Worm (Caenorhabditis elegans) whole organism, mixed stage, embryonic: ENCODE results near the gene ZK836.3.

Experiments used
- bed-3 ChIP-seq: fragments of 200-800 bp; sonication (Bioruptor generic); optimal IDR thresholded peaks from 3 replicates; lab custom pipeline; 2018; ENCODE audit warnings: mild to moderate bottlenecking, missing genetic modification characterization, moderate library complexity, missing compliant biosample characterization
- blmp-1 ChIP-seq: fragments of 150-350 bp; optimal IDR thresholded peaks from 2 replicates; lab custom pipeline; 2014; ENCODE audit warnings: missing biosample characterization, missing genetic modification characterization
- ceh-39 ChIP-seq: fragments of 150-350 bp; optimal IDR thresholded peaks from 2 replicates; lab custom pipeline; 2014; ENCODE audit warnings: missing biosample characterization, missing genetic modification characterization
- ceh-43 ChIP-seq: fragments of 200-800 bp; sonication (Bioruptor generic); optimal IDR thresholded peaks from 2 replicates; lab custom pipeline; 2018; ENCODE audit warnings: mild to moderate bottlenecking, missing genetic modification characterization, moderate library complexity, missing compliant biosample characterization
- ceh-83 ChIP-seq: fragments of 200-800 bp; sonication (Bioruptor generic); optimal IDR thresholded peaks from 2 replicates; lab custom pipeline; 2018; ENCODE audit warnings: mild to moderate bottlenecking, missing genetic modification characterization, missing compliant biosample characterization
- ces-1 ChIP-seq: fragments of 150-350 bp; optimal IDR thresholded peaks from 2 replicates; lab custom pipeline; 2014; ENCODE audit warnings: missing biosample characterization, missing genetic modification reagents, missing genetic modification characterization
- cnd-1 ChIP-seq: fragments of 200-800 bp; sonication (Bioruptor generic); optimal IDR thresholded peaks from 2 replicates; lab custom pipeline; 2018; ENCODE audit warnings: mild to moderate bottlenecking, missing genetic modification characterization, missing compliant biosample characterization
- drap-1 ChIP-seq: fragments of 200-800 bp; sonication (Bioruptor generic); optimal IDR thresholded peaks from 3 replicates; lab custom pipeline; 2018; ENCODE audit warnings: mild to moderate bottlenecking, missing genetic modification characterization, missing compliant biosample characterization
- elt-1 ChIP-seq: sonication (generic microtip); optimal IDR thresholded peaks from 2 replicates; lab custom pipeline; 2017; ENCODE audit warnings: missing genetic modification characterization, mild to moderate bottlenecking, missing compliant biosample characterization, antibody characterized with exemption, moderate library complexity, borderline replicate concordance; ENCODE audit not compliant: insufficient read depth
- elt-3 ChIP-seq: fragments of 150-350 bp; optimal IDR thresholded peaks from 2 replicates; lab custom pipeline; 2014; ENCODE audit warnings: missing biosample characterization, missing genetic modification characterization
- flh-1 ChIP-seq: fragments of 200-800 bp; sonication (Bioruptor generic); optimal IDR thresholded peaks from 2 replicates; lab custom pipeline; 2018; ENCODE audit warnings: mild to moderate bottlenecking, missing genetic modification characterization, moderate library complexity, missing compliant biosample characterization
- ham-2 ChIP-seq: fragments of 200-800 bp; sonication (Bioruptor generic); optimal IDR thresholded peaks from 2 replicates; lab custom pipeline; 2018; ENCODE audit warnings: mild to moderate bottlenecking, missing genetic modification characterization, missing compliant biosample characterization
- hlh-1 ChIP-seq: fragments of 150-350 bp; optimal IDR thresholded peaks from 2 replicates; lab custom pipeline; 2014; ENCODE audit warnings: missing biosample characterization, missing genetic modification reagents, missing genetic modification characterization
- lin-13 ChIP-seq: fragments of 150-350 bp; optimal IDR thresholded peaks from 2 replicates; lab custom pipeline; 2014; ENCODE audit warnings: missing biosample characterization, missing genetic modification characterization
- lin-32 ChIP-seq: fragments of 200-800 bp; sonication (Bioruptor generic); optimal IDR thresholded peaks from 2 replicates; lab custom pipeline; 2018; ENCODE audit warnings: mild to moderate bottlenecking, missing genetic modification characterization, missing compliant biosample characterization
- lsy-2 ChIP-seq: fragments of 150-350 bp; optimal IDR thresholded peaks from 2 replicates; lab custom pipeline; 2014; ENCODE audit warnings: missing biosample characterization, missing genetic modification characterization
- mab-5 ChIP-seq: fragments of 150-350 bp; optimal IDR thresholded peaks from 2 replicates; lab custom pipeline; 2014; ENCODE audit warnings: missing biosample characterization, missing genetic modification characterization
- mep-1 ChIP-seq: fragments of 150-350 bp; optimal IDR thresholded peaks from 2 replicates; lab custom pipeline; 2017; ENCODE audit warnings: missing biosample characterization, missing genetic modification reagents, missing genetic modification characterization, inconsistent platforms
- mls-2 ChIP-seq: sonication (generic microtip); optimal IDR thresholded peaks from 2 replicates; lab custom pipeline; 2016; ENCODE audit warnings: mild to moderate bottlenecking, missing genetic modification characterization, moderate library complexity, missing compliant biosample characterization
- nhr-12 ChIP-seq: fragments of 150-350 bp; optimal IDR thresholded peaks from 2 replicates; lab custom pipeline; 2014; ENCODE audit warnings: missing biosample characterization, missing genetic modification characterization
- nhr-2 ChIP-seq: fragments of 150-350 bp; optimal IDR thresholded peaks from 2 replicates; lab custom pipeline; 2014; ENCODE audit warnings: missing biosample characterization, missing genetic modification characterization
- nhr-237 ChIP-seq: fragments of 150-350 bp; optimal IDR thresholded peaks from 2 replicates; lab custom pipeline; 2014; ENCODE audit warnings: missing biosample characterization, missing genetic modification characterization
- nhr-76 ChIP-seq: sonication (generic microtip); optimal IDR thresholded peaks from 2 replicates; lab custom pipeline; 2017; ENCODE audit warnings: missing biosample characterization, missing genetic modification characterization
- pha-4 ChIP-seq: fragments of 150-350 bp; optimal IDR thresholded peaks from 2 replicates; lab custom pipeline; 2018; ENCODE audit warnings: missing biosample characterization, missing genetic modification reagents, missing genetic modification characterization
- sem-2 ChIP-seq: fragments of 200-800 bp; sonication (Bioruptor generic); optimal IDR thresholded peaks from 2 replicates; lab custom pipeline; 2018; ENCODE audit warnings: mild to moderate bottlenecking, missing genetic modification characterization, missing compliant biosample characterization
- snpc-4 ChIP-seq: fragments of 150-350 bp; optimal IDR thresholded peaks from 2 replicates; lab custom pipeline; 2014; ENCODE audit warnings: missing biosample characterization, missing genetic modification characterization
- sptf-1 ChIP-seq: sonication (generic microtip); optimal IDR thresholded peaks from 2 replicates; lab custom pipeline; 2017; ENCODE audit warnings: mild to moderate bottlenecking, missing genetic modification characterization, moderate library complexity, missing compliant biosample characterization
- tbx-8 ChIP-seq: fragments of 200-800 bp; sonication (Bioruptor generic); optimal IDR thresholded peaks from 2 replicates; lab custom pipeline; 2018; ENCODE audit warnings: mild to moderate bottlenecking, missing genetic modification characterization, moderate library complexity, missing compliant biosample characterization
- unc-120 ChIP-seq: sonication (generic microtip); optimal IDR thresholded peaks from 2 replicates; lab custom pipeline; 2017; ENCODE audit warnings: missing genetic modification characterization, missing compliant biosample characterization; ENCODE audit not compliant: poor library complexity, severe bottlenecking
- unc-39 ChIP-seq: fragments of 150-350 bp; optimal IDR thresholded peaks from 2 replicates; lab custom pipeline; 2014; ENCODE audit warnings: missing biosample characterization, missing genetic modification characterization
- unc-62 ChIP-seq: fragments of 150-350 bp; optimal IDR thresholded peaks from 2 replicates; lab custom pipeline; 2014; ENCODE audit warnings: missing biosample characterization, missing genetic modification reagents, missing genetic modification characterization
- zip-8 ChIP-seq: fragments of 150-350 bp; optimal IDR thresholded peaks from 2 replicates; lab custom pipeline; 2014; ENCODE audit warnings: missing biosample characterization, missing genetic modification characterization
- ztf-11 ChIP-seq: fragments of 150-350 bp; optimal IDR thresholded peaks from 2 replicates; lab custom pipeline; 2014; ENCODE audit warnings: missing biosample characterization, missing genetic modification characterization

The ZK836.3 gene

DNA sequence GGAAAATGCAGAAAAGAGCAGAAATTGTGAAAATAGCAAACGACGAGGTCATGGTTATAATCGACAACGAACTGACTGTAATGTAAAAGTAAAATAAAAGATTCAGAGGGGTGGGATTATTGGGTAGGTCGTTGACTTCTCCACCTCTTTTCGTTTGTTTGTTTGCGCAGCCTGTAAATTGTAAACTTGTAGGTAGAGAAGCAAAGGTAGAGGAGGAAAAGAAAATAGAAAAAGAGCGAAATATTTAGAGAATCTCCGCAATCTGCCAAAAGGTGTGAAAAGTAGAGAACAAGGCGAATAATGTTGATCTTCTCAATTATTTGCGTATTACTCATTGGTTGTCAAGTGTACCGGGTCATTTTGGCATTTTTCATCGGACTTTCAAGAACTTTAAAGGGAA lies 8.4 kb downstream of the ZK836.3 start, which contains the start of gene ZK863.8:
TSS of gene ZK863.8 (minus strand) at position 173 of the 400 bp plus-strand sequence.
- TF ChIP-seq hlh-1 (tag; lab: Kevin White, UChicago) (no peak), mls-2 (tag; lab: Kevin White, UChicago) (no peak), ceh-83 (GFP tag; lab: Kevin White, UChicago) (no peak), sem-2 (GFP tag; lab: Kevin White, UChicago) (no peak)

DNA sequence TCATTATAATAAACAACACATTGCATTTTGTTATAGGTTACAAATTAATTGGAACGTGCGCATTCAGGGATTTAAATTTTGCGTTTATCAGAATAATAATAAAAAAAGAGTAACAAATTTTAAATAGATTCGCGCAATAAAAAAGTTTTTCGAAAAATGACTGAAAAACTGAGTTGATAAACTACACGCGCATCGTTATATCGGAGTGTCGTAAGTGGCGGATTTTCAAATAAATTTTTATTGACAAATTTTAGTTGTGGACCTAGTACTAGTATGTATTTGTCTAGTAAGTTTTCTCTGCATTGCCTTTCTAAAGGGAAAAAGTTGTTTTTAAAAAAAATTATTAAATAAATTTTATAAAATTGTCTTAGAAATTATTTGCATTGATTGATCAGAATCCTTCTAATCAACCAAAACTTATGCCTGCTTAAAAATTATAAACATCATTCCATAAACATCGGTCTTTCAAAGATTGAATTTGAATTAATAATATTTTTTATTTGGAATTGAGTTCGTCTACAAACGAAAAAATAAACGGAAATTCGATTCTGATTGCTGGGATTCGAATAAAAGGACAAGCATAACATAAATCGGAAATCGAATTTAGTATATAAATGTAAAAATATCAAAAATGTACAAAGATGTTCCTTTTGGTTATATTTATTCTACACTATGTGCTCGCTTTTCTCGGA lies 11.3 kb downstream of the ZK836.3 start, which contains the start of gene srd-4:
TSS of gene srd-4 (plus strand) at position 642 of the 692 bp plus-strand sequence.
- TF ChIP-seq snpc-4, result no peak
- TF ChIP-seq ceh-39, result no peak
- TF ChIP-seq elt-3 (tag; lab: Kevin White, UChicago), result no peak
- TF ChIP-seq sptf-1 (tag; lab: Kevin White, UChicago), result no peak
- peak; percentile 15 for TF ChIP-seq pha-4 (tag; lab: Kevin White, UChicago)
- TF ChIP-seq nhr-237 (tag; lab: Kevin White, UChicago), result no peak
- no peak for TF ChIP-seq nhr-76 (tag; lab: Kevin White, UChicago)
- peak; percentile 39 for TF ChIP-seq lsy-2
- no peak for TF ChIP-seq unc-39 (tag; lab: Kevin White, UChicago)

ce11 chrV:12183854-12184253 lies 11.9 kb downstream of the ZK836.3 start, which contains the start of gene usip-1:
Gene usip-1, minus strand, starts transcription at chrV:12184194.
- TF ChIP-seq unc-39 (tag; lab: Kevin White, UChicago), result no peak
- TF ChIP-seq mab-5 (tag; lab: Kevin White, UChicago), result no peak
- no peak for TF ChIP-seq ces-1 (GFP tag; lab: Kevin White, UChicago)
- TF ChIP-seq blmp-1, result no peak
- no peak for TF ChIP-seq ceh-43
- TF ChIP-seq nhr-12 (tag; lab: Kevin White, UChicago), result no peak
- TF ChIP-seq elt-1, result no peak
- TF ChIP-seq elt-3 (tag; lab: Kevin White, UChicago), result no peak
- TF ChIP-seq lin-13 (tag; lab: Kevin White, UChicago), result no peak
- no peak for TF ChIP-seq ceh-83 (GFP tag; lab: Kevin White, UChicago)
- no peak for TF ChIP-seq bed-3 (GFP tag; lab: Kevin White, UChicago)
- TF ChIP-seq, all 35 proteins: peak for 0

DNA sequence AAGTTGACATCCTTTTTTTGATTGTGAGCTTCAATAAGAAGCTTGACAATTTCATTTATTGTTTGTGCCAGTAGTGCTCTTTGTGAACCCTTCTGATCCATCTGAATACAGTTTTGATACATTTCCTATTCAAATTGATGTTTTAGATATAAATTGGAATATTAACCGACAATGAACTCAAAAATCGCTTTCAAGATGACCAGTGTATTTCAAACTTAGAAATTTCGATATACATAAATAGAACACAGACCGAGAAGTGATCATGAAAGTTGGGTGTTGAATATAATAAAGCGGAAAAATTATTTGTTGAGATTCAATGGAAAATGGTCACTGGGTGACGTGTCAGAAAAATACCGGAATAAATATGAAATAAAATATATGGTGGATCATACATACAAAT lies 14.4 kb downstream of the ZK836.3 start, which contains the start of gene elpc-3:
TSS of gene elpc-3 (minus strand) at position 101 of the 400 bp plus-strand sequence.
- TF ChIP-seq lin-32 (GFP tag; lab: Kevin White, UChicago), result no peak
- no peak for TF ChIP-seq cnd-1 (tag; lab: Kevin White, UChicago)
- TF ChIP-seq ceh-43, result no peak
- TF ChIP-seq ces-1 (GFP tag; lab: Kevin White, UChicago), result no peak
- no peak for TF ChIP-seq flh-1
- no peak for TF ChIP-seq blmp-1
- no peak for TF ChIP-seq mls-2 (tag; lab: Kevin White, UChicago)
- no peak for TF ChIP-seq hlh-1 (tag; lab: Kevin White, UChicago)
- no peak for TF ChIP-seq ceh-39
- TF ChIP-seq zip-8, result no peak
- no peak for TF ChIP-seq nhr-12 (tag; lab: Kevin White, UChicago)
- no peak for TF ChIP-seq nhr-2 (tag; lab: Kevin White, UChicago)
- no peak for TF ChIP-seq lsy-2
- no peak for TF ChIP-seq ztf-11
- TF ChIP-seq ceh-83 (GFP tag; lab: Kevin White, UChicago), result no peak
- TF ChIP-seq unc-39 (tag; lab: Kevin White, UChicago), result no peak

ce11 chrV:12179338-12179737 lies 16.4 kb downstream of the ZK836.3 start, which contains the start of gene clec-224:
Gene clec-224, minus strand, starts transcription at chrV:12179438.
- no peak for TF ChIP-seq mab-5 (tag; lab: Kevin White, UChicago)
- TF ChIP-seq cnd-1 (tag; lab: Kevin White, UChicago), result no peak
- TF ChIP-seq lsy-2, result no peak
- TF ChIP-seq zip-8, result no peak
- no peak for TF ChIP-seq mep-1 (tag; lab: Kevin White, UChicago)
- no peak for TF ChIP-seq ham-2 (GFP tag; lab: Kevin White, UChicago)
- no peak for TF ChIP-seq nhr-12 (tag; lab: Kevin White, UChicago)
- no peak for TF ChIP-seq unc-62 (GFP tag; lab: Kevin White, UChicago)
- no peak for TF ChIP-seq ztf-11
- TF ChIP-seq lin-13 (tag; lab: Kevin White, UChicago), result no peak
- no peak for TF ChIP-seq unc-120 (tag; lab: Kevin White, UChicago)
- TF ChIP-seq ceh-43, result no peak
- no peak for TF ChIP-seq drap-1 (GFP tag; lab: Kevin White, UChicago)
- no peak for TF ChIP-seq tbx-8 (GFP tag; lab: Kevin White, UChicago)
- no peak for TF ChIP-seq ceh-83 (GFP tag; lab: Kevin White, UChicago)
- TF ChIP-seq unc-39 (tag; lab: Kevin White, UChicago), result no peak
- no peak for TF ChIP-seq ceh-39
- TF ChIP-seq hlh-1 (tag; lab: Kevin White, UChicago), result no peak
- TF ChIP-seq, all 35 proteins: peak for 0
